Worm (Caenorhabditis elegans) whole organism, L2 larva: ENCODE data around the gene R07E5.11.
"Not testable (repeated sequence)": the region's sequence is repeated elsewhere in the genome, so short reads cannot be mapped to it uniquely, and the experiment has no call there.

Experiments
- Y55F3AM.14 ChIP-seq: fragments of 200-800 bp; sonication (Bioruptor generic); optimal IDR thresholded peaks from 2 replicates; lab custom pipeline; 2018; ENCODE audit warnings: mild to moderate bottlenecking, missing genetic modification characterization, missing compliant biosample characterization
- ama-1 ChIP-seq: fragments of 150-350 bp; optimal IDR thresholded peaks from 2 replicates; lab custom pipeline; 2018; ENCODE audit warnings: inconsistent platforms
- blmp-1 ChIP-seq: sonication (generic microtip); optimal IDR thresholded peaks from 2 replicates; lab custom pipeline; 2017; ENCODE audit warnings: missing genetic modification characterization, mild to moderate bottlenecking, missing compliant biosample characterization, antibody characterized with exemption, moderate library complexity; ENCODE audit not compliant: insufficient read depth
- egl-27 ChIP-seq: sonication (generic microtip); optimal IDR thresholded peaks from 3 replicates; lab custom pipeline; 2017; ENCODE audit warnings: missing biosample characterization, missing genetic modification reagents, missing genetic modification characterization
- mdl-1 ChIP-seq, 2 experiments: fragments of 150-350 bp in 1 of 2; sonication (generic microtip) in 1 of 2; optimal IDR thresholded peaks; 2 replicates each; lab custom pipeline; 2017; ENCODE audit warnings: missing biosample characterization in 2 of 2, missing genetic modification characterization in 2 of 2
- unc-39 ChIP-seq: fragments of 150-350 bp; optimal IDR thresholded peaks from 2 replicates; lab custom pipeline; 2014; ENCODE audit warnings: missing biosample characterization, missing genetic modification characterization
- unc-62 ChIP-seq: fragments of 150-350 bp; optimal IDR thresholded peaks from 2 replicates; lab custom pipeline; 2014; ENCODE audit warnings: missing biosample characterization, missing genetic modification reagents, missing genetic modification characterization
- ztf-11 ChIP-seq: sonication (generic microtip); optimal IDR thresholded peaks from 2 replicates; lab custom pipeline; 2017; ENCODE audit warnings: missing biosample characterization, missing genetic modification characterization

ce11 chrIII:4378600-4379293 lies 36.3 kb downstream of the R07E5.11 start:
- TF ChIP-seq egl-27 (tag; lab: Kevin White, UChicago); mdl-1 (tag; optimal IDR thresholded peaks at IDR 0.05; lab: Kevin White, UChicago); blmp-1 (tag; lab: Kevin White, UChicago); unc-62 (GFP tag; lab: Kevin White, UChicago); unc-39; ztf-11; ama-1 (lab: Kevin White, UChicago): not testable (repeated sequence)
- peak; percentile 32 for TF ChIP-seq Y55F3AM.14 (GFP tag; lab: Kevin White, UChicago)
